Worm (Caenorhabditis elegans): ENCODE measurements around the gene fbxa-84.

- TF ChIP-seq pha-4 (tag; optimal IDR thresholded peaks at IDR 0.05) (no peak), ceh-43 (GFP tag; optimal IDR thresholded peaks at IDR 0.05) (no peak), nhr-28 (tag; optimal IDR thresholded peaks at IDR 0.05) (no peak), ceh-39 (tag; optimal IDR thresholded peaks at IDR 0.05) (no peak), elt-3 (tag; optimal IDR thresholded peaks at IDR 0.05) (no peak), mab-5 (tag; optimal IDR thresholded peaks at IDR 0.05) (no peak), lsy-2 (tag; optimal IDR thresholded peaks at IDR 0.05) (no peak), sptf-1 (tag; optimal IDR thresholded peaks at IDR 0.05) (no peak), lin-13 (tag; optimal IDR thresholded peaks at IDR 0.05) (no peak), mls-2 (tag; optimal IDR thresholded peaks at IDR 0.05) (no peak), mep-1 (tag; optimal IDR thresholded peaks at IDR 0.05) (no peak)
These were observed 50.0 kb downstream of the fbxa-84 start, which contains the start of gene srw-13 for ce11 chrV:15232200-15232599.
